Worm (Caenorhabditis elegans) whole organism, mixed stage, embryonic: Measurements from ENCODE around the gene Y54G2A.57.

Experiments
- bed-3 ChIP-seq: fragments of 200-800 bp; sonication (Bioruptor generic); optimal IDR thresholded peaks from 3 replicates; lab custom pipeline; 2018; ENCODE audit warnings: mild to moderate bottlenecking, missing genetic modification characterization, moderate library complexity, missing compliant biosample characterization
- elt-1 ChIP-seq: sonication (generic microtip); optimal IDR thresholded peaks from 2 replicates; lab custom pipeline; 2017; ENCODE audit warnings: missing genetic modification characterization, mild to moderate bottlenecking, missing compliant biosample characterization, antibody characterized with exemption, moderate library complexity, borderline replicate concordance; ENCODE audit not compliant: insufficient read depth
- ham-2 ChIP-seq: fragments of 200-800 bp; sonication (Bioruptor generic); optimal IDR thresholded peaks from 2 replicates; lab custom pipeline; 2018; ENCODE audit warnings: mild to moderate bottlenecking, missing genetic modification characterization, missing compliant biosample characterization
- lsy-2 ChIP-seq: fragments of 150-350 bp; optimal IDR thresholded peaks from 2 replicates; lab custom pipeline; 2014; ENCODE audit warnings: missing biosample characterization, missing genetic modification characterization
- nhr-12 ChIP-seq: fragments of 150-350 bp; optimal IDR thresholded peaks from 2 replicates; lab custom pipeline; 2014; ENCODE audit warnings: missing biosample characterization, missing genetic modification characterization
- nhr-237 ChIP-seq: fragments of 150-350 bp; optimal IDR thresholded peaks from 2 replicates; lab custom pipeline; 2014; ENCODE audit warnings: missing biosample characterization, missing genetic modification characterization
- nhr-28 ChIP-seq: fragments of 150-350 bp; optimal IDR thresholded peaks from 2 replicates; lab custom pipeline; 2014; ENCODE audit warnings: missing biosample characterization, missing genetic modification characterization
- nhr-76 ChIP-seq: sonication (generic microtip); optimal IDR thresholded peaks from 2 replicates; lab custom pipeline; 2017; ENCODE audit warnings: missing biosample characterization, missing genetic modification characterization
- unc-62 ChIP-seq: fragments of 150-350 bp; optimal IDR thresholded peaks from 2 replicates; lab custom pipeline; 2014; ENCODE audit warnings: missing biosample characterization, missing genetic modification reagents, missing genetic modification characterization

DNA sequence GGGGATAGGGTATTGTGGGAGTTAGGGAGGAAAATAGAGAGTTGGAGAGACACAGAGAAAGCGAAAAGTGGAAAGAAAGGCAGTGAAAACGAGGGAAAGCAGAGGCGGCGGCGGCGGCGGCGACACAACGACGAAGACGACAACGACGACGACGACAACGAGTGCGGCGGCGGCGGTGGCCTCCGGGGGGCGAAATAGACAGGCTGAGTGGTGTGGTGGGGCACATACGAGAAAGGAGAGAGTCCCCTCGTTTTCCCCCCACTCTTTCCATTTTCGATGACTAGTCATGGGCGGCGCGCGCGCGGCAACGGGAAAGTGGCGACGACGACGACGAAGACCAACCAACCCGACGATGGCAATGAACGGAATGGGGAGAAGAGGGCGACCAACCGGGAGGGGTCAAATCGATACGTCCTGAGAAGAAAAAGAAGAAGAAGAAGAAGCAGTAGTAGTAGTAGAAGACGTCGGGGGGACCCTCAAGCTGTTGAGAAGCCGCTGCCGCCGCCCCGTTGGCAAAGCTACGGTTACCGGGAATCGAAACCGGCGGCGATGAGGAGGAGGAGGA, 28.9 kb downstream of the Y54G2A.57 start:
- TF ChIP-seq unc-62 (GFP tag; lab: Kevin White, UChicago) = no peak
- TF ChIP-seq elt-1 = no peak
- no peak for TF ChIP-seq bed-3 (GFP tag; lab: Kevin White, UChicago)
- TF ChIP-seq nhr-12 (tag; lab: Kevin White, UChicago) = no peak
- peak; percentile 87 for TF ChIP-seq ham-2 (GFP tag; lab: Kevin White, UChicago)
- TF ChIP-seq nhr-237 = no peak
- TF ChIP-seq nhr-76 (tag; lab: Kevin White, UChicago) = no peak
- TF ChIP-seq lsy-2 (tag; lab: Kevin White, UChicago) = no peak
- no peak for TF ChIP-seq nhr-28
